Worm (Caenorhabditis elegans) whole organism, early embryonic: ENCODE measurements around the gene srh-207.

Experiments
- B0310.2 ChIP-seq: sonication (generic microtip); optimal IDR thresholded peaks from 2 replicates; lab custom pipeline; 2016; ENCODE audit warnings: mild to moderate bottlenecking, missing genetic modification characterization, missing compliant biosample characterization
- ets-7 ChIP-seq: sonication (generic microtip); optimal IDR thresholded peaks from 2 replicates; lab custom pipeline; 2016; ENCODE audit warnings: missing genotype, missing genetic modification characterization, missing compliant biosample characterization
- hmg-4 ChIP-seq: fragments of 200-800 bp; sonication (Bioruptor generic); optimal IDR thresholded peaks from 2 replicates; lab custom pipeline; 2018; ENCODE audit warnings: mild to moderate bottlenecking, missing genetic modification characterization, missing compliant biosample characterization

srh-207 gene

ce11 chrV:18359888-18360287 lies 50.2 kb downstream of the srh-207 start, which contains the start of gene C08E8.5:
Gene C08E8.5, minus strand, starts transcription at chrV:18359988.
- TF ChIP-seq B0310.2: no peak
- no peak for TF ChIP-seq hmg-4
- no peak for TF ChIP-seq ets-7 (tag; lab: Kevin White, UChicago)
